Worm (Caenorhabditis elegans): ENCODE results near the gene eef-1A.1.

ce11 chrIII:6961167-6961566 lies 10.3 kb downstream of the eef-1A.1 start:
- TF ChIP-seq med-1 (GFP tag; optimal IDR thresholded peaks at IDR 0.05; ENCODE audit: insufficient read depth) (no peak), ztf-23 (GFP tag; IDR thresholded peaks at IDR 0.05) (no peak), ztf-29 (GFP tag; IDR thresholded peaks at IDR 0.05) (no peak), flt-1 (GFP tag; IDR thresholded peaks at IDR 0.05) (no peak)
